Fruit fly (Drosophila melanogaster) whole organism, embryonic: Measurements from ENCODE around the gene slpr.

Experiments used
- B-H2 ChIP-seq: fragments of 200-800 bp; sonication (Bioruptor generic); optimal IDR thresholded peaks from 2 replicates; lab custom pipeline; 2018; ENCODE audit warnings: missing biosample characterization, mild to moderate bottlenecking, missing genetic modification characterization
- CG11456 ChIP-seq: fragments of 200-800 bp; sonication (Bioruptor generic); IDR thresholded peaks from 3 replicates; pipeline ENCODE4 v1.3.6; 2022; ENCODE audit warnings: missing biosample characterization, missing genetic modification characterization
- CG12942 ChIP-seq: fragments of 200-800 bp; sonication (Bioruptor generic); optimal IDR thresholded peaks from 3 replicates; lab custom pipeline; 2016; ENCODE audit warnings: missing biosample characterization, missing genetic modification characterization
- CG17612 ChIP-seq: fragments of 200-800 bp; sonication (Bioruptor generic); IDR thresholded peaks from 2 replicates; pipeline ENCODE4 v1.3.6; 2022; ENCODE audit warnings: missing biosample characterization, missing genetic modification characterization
- CG1832 ChIP-seq: fragments of 200-800 bp; sonication (Bioruptor generic); optimal IDR thresholded peaks from 2 replicates; lab custom pipeline; 2017; ENCODE audit warnings: missing biosample characterization, mild to moderate bottlenecking, missing genetic modification characterization, inconsistent platforms
- CG31388 ChIP-seq: fragments of 200-800 bp; sonication (Bioruptor generic); optimal IDR thresholded peaks from 2 replicates; lab custom pipeline; 2016; ENCODE audit warnings: missing biosample characterization, missing genetic modification characterization
- CG3838 ChIP-seq: fragments of 200-800 bp; sonication (Bioruptor generic); optimal IDR thresholded peaks from 3 replicates; lab custom pipeline; 2016; ENCODE audit warnings: missing biosample characterization, missing genetic modification characterization
- CG3995 ChIP-seq: fragments of 200-800 bp; sonication (Bioruptor generic); optimal IDR thresholded peaks from 3 replicates; lab custom pipeline; 2016; ENCODE audit warnings: missing biosample characterization, missing genetic modification characterization
- CG6854 ChIP-seq: fragments of 200-800 bp; sonication (Bioruptor generic); optimal IDR thresholded peaks from 3 replicates; lab custom pipeline; 2017; ENCODE audit warnings: missing biosample characterization, mild to moderate bottlenecking, missing genetic modification characterization
- CG7786 ChIP-seq: fragments of 200-800 bp; sonication (Bioruptor generic); optimal IDR thresholded peaks from 2 replicates; lab custom pipeline; 2016; ENCODE audit warnings: missing biosample characterization, missing genetic modification characterization
- CG8478 ChIP-seq: fragments of >200 bp; optimal IDR thresholded peaks from 2 replicates; lab custom pipeline; 2018
- CG9817 ChIP-seq: fragments of 200-800 bp; sonication (Bioruptor generic); optimal IDR thresholded peaks from 2 replicates; lab custom pipeline; 2018; ENCODE audit warnings: missing biosample characterization, mild to moderate bottlenecking, missing genetic modification characterization, moderate library complexity
- CG9876 ChIP-seq: fragments of 200-800 bp; sonication (Bioruptor generic); optimal IDR thresholded peaks from 2 replicates; lab custom pipeline; 2016; ENCODE audit warnings: missing biosample characterization, missing genetic modification characterization
- CkIIα-i1 ChIP-seq: fragments of 200-800 bp; sonication (Bioruptor generic); IDR thresholded peaks from 2 replicates; pipeline ENCODE4 v1.3.6; 2022; ENCODE audit warnings: missing biosample characterization, missing genetic modification characterization
- Dbx ChIP-seq: fragments of 200-800 bp; sonication (Bioruptor generic); IDR thresholded peaks from 3 replicates; pipeline ENCODE4 v1.3.6; 2022; ENCODE audit warnings: missing biosample characterization, missing genetic modification characterization
- Ets65A ChIP-seq: fragments of 200-800 bp; sonication (Bioruptor generic); peaks from one replicate; lab custom pipeline; 2016; ENCODE audit warnings: missing biosample characterization, missing genetic modification characterization
- Fer3 ChIP-seq: fragments of 200-800 bp; sonication (Bioruptor generic); optimal IDR thresholded peaks from 2 replicates; lab custom pipeline; 2018; ENCODE audit warnings: missing biosample characterization, mild to moderate bottlenecking, missing genetic modification characterization, moderate library complexity
- HLH54F ChIP-seq: fragments of 200-800 bp; sonication (Bioruptor generic); optimal IDR thresholded peaks from 3 replicates; lab custom pipeline; 2016; ENCODE audit warnings: missing biosample characterization, missing genetic modification characterization
- Jarid2 ChIP-seq: fragments of 200-800 bp; sonication (Bioruptor generic); optimal IDR thresholded peaks from 3 replicates; lab custom pipeline; 2017; ENCODE audit warnings: mild to moderate bottlenecking, missing biosample characterization, missing genetic modification reagents, missing genetic modification characterization
- Kr ChIP-seq: fragments of 200-800 bp; sonication (Bioruptor generic); optimal IDR thresholded peaks from 2 replicates; lab custom pipeline; 2017; ENCODE audit warnings: missing biosample characterization, mild to moderate bottlenecking, missing genetic modification characterization
- Lhr ChIP-seq: fragments of 200-800 bp; sonication (Bioruptor generic); optimal IDR thresholded peaks from 3 replicates; lab custom pipeline; 2017; ENCODE audit warnings: mild to moderate bottlenecking, missing biosample characterization, missing genetic modification reagents, missing genetic modification characterization
- Nf-YA ChIP-seq: fragments of 200-800 bp; sonication (Bioruptor generic); IDR thresholded peaks from 2 replicates; pipeline ENCODE4 v1.3.6; 2022; ENCODE audit warnings: missing biosample characterization, missing genetic modification characterization
- NfI ChIP-seq: fragments of 200-800 bp; sonication (Bioruptor generic); optimal IDR thresholded peaks from 3 replicates; lab custom pipeline; 2018; ENCODE audit warnings: missing biosample characterization, mild to moderate bottlenecking, missing genetic modification characterization, moderate library complexity
- Oaz ChIP-seq: fragments of 200-800 bp; sonication (Bioruptor generic); IDR thresholded peaks from 2 replicates; pipeline ENCODE4 v1.3.6; 2022; ENCODE audit warnings: missing biosample characterization, missing genetic modification characterization
- Spps ChIP-seq: fragments of 200-800 bp; sonication (Bioruptor generic); optimal IDR thresholded peaks from 2 replicates; lab custom pipeline; 2018; ENCODE audit warnings: missing biosample characterization, mild to moderate bottlenecking, missing genetic modification characterization
- ap ChIP-seq: fragments of 200-800 bp; sonication (Bioruptor generic); IDR thresholded peaks from 2 replicates; pipeline ENCODE4 v1.3.6; 2022; ENCODE audit warnings: missing biosample characterization, missing genetic modification characterization
- btn ChIP-seq: fragments of 200-800 bp; sonication (Bioruptor generic); optimal IDR thresholded peaks from 2 replicates; lab custom pipeline; 2016; ENCODE audit warnings: missing biosample characterization, missing genetic modification characterization
- dm ChIP-seq: fragments of 200-800 bp; sonication (Bioruptor generic); optimal IDR thresholded peaks from 3 replicates; lab custom pipeline; 2016; ENCODE audit warnings: missing biosample characterization, missing genetic modification characterization
- dmrt11E ChIP-seq: fragments of 200-800 bp; sonication (Bioruptor generic); optimal IDR thresholded peaks from 3 replicates; lab custom pipeline; 2018; ENCODE audit warnings: missing biosample characterization, mild to moderate bottlenecking, missing genetic modification characterization, moderate library complexity
- dmrt99B ChIP-seq: fragments of 200-800 bp; sonication (Bioruptor generic); optimal IDR thresholded peaks from 2 replicates; lab custom pipeline; 2018; ENCODE audit warnings: missing biosample characterization, mild to moderate bottlenecking, missing genetic modification characterization, moderate library complexity
- grn ChIP-seq: fragments of 200-800 bp; sonication (Bioruptor generic); optimal IDR thresholded peaks from 3 replicates; lab custom pipeline; 2017; ENCODE audit warnings: missing biosample characterization, missing genetic modification characterization
- gsb ChIP-seq: fragments of 200-800 bp; sonication (Bioruptor generic); IDR thresholded peaks from 2 replicates; pipeline ENCODE4 v1.3.6; 2022; ENCODE audit warnings: missing biosample characterization, missing genetic modification characterization
- hb ChIP-seq: fragments of 200-800 bp; sonication (Bioruptor generic); IDR thresholded peaks from 3 replicates; pipeline ENCODE4 v1.3.6; 2022; ENCODE audit warnings: missing biosample characterization, missing genetic modification characterization; ENCODE audit not compliant: partially characterized antibody
- hth ChIP-seq: fragments of >200 bp; optimal IDR thresholded peaks from 2 replicates; lab custom pipeline; 2017; ENCODE audit warnings: inconsistent platforms
- ind ChIP-seq: fragments of 200-800 bp; sonication (Bioruptor generic); optimal IDR thresholded peaks from 3 replicates; lab custom pipeline; 2016; ENCODE audit warnings: missing biosample characterization, missing genetic modification characterization
- kah ChIP-seq: fragments of 200-800 bp; sonication (Bioruptor generic); optimal IDR thresholded peaks from 2 replicates; lab custom pipeline; 2018; ENCODE audit warnings: missing biosample characterization, mild to moderate bottlenecking, missing genetic modification characterization
- lola ChIP-seq, 3 experiments: fragments of >200 bp in 2 of 3; fragments of 200-800 bp in 1 of 3; sonication (Bioruptor generic) in 1 of 3; optimal IDR thresholded peaks; 2 replicates each; lab custom pipeline; 2017 to 2019; ENCODE audit warnings: missing biosample characterization in 3 of 3, missing genetic modification characterization in 3 of 3, mild to moderate bottlenecking in 1 of 3, moderate library complexity in 1 of 3
- nerfin-2 ChIP-seq: fragments of 200-800 bp; sonication (Bioruptor generic); IDR thresholded peaks from 2 replicates; pipeline ENCODE4 v1.3.6; 2022; ENCODE audit warnings: missing biosample characterization, missing genetic modification characterization; ENCODE audit not compliant: partially characterized antibody
- otp ChIP-seq: fragments of 200-800 bp; sonication (Bioruptor generic); IDR thresholded peaks from 3 replicates; pipeline ENCODE4, ENCODE4 v1.3.6; 2022; ENCODE audit warnings: missing biosample characterization, missing genetic modification characterization
- p53 ChIP-seq: fragments of 200-800 bp; sonication (Bioruptor generic); optimal IDR thresholded peaks from 2 replicates; lab custom pipeline; 2016; ENCODE audit warnings: missing biosample characterization, missing genetic modification characterization
- pho ChIP-seq: fragments of 200-800 bp; sonication (Bioruptor generic); optimal IDR thresholded peaks from 2 replicates; lab custom pipeline; 2016; ENCODE audit warnings: missing biosample characterization, missing genetic modification characterization
- slou ChIP-seq: fragments of 200-800 bp; sonication (Bioruptor generic); optimal IDR thresholded peaks from 3 replicates; lab custom pipeline; 2016; ENCODE audit warnings: missing biosample characterization, missing genetic modification characterization
- slp2 ChIP-seq: fragments of 200-800 bp; sonication (Bioruptor generic); optimal IDR thresholded peaks from 2 replicates; lab custom pipeline; 2016; ENCODE audit warnings: missing biosample characterization, missing genetic modification characterization
- ssp ChIP-seq: fragments of 200-800 bp; sonication (Bioruptor generic); IDR thresholded peaks from 2 replicates; pipeline ENCODE4 v1.3.6; 2022; ENCODE audit warnings: missing biosample characterization, missing genetic modification characterization
- sug ChIP-seq: fragments of 200-800 bp; optimal IDR thresholded peaks from 2 replicates; lab custom pipeline; 2019; ENCODE audit warnings: missing biosample characterization, mild to moderate bottlenecking, missing genetic modification characterization, moderate library complexity
- tap ChIP-seq: fragments of 200-800 bp; optimal IDR thresholded peaks from 3 replicates; lab custom pipeline; 2019; ENCODE audit warnings: missing biosample characterization, mild to moderate bottlenecking, missing genetic modification characterization, moderate library complexity
- tgo ChIP-seq: fragments of 200-800 bp; sonication (Bioruptor generic); IDR thresholded peaks from 3 replicates; pipeline ENCODE4 v1.3.6; 2022; ENCODE audit warnings: missing biosample characterization, missing genetic modification characterization
- tio ChIP-seq: fragments of 200-800 bp; sonication (Bioruptor generic); optimal IDR thresholded peaks from 2 replicates; lab custom pipeline; 2017; ENCODE audit warnings: missing biosample characterization, missing genetic modification characterization, inconsistent platforms
- toy ChIP-seq: fragments of 200-800 bp; sonication (Bioruptor generic); IDR thresholded peaks from 2 replicates; pipeline ENCODE4 v1.3.6; 2022; ENCODE audit warnings: missing biosample characterization, missing genetic modification characterization
- unpg ChIP-seq: fragments of 200-800 bp; sonication (Bioruptor generic); optimal IDR thresholded peaks from 3 replicates; lab custom pipeline; 2018; ENCODE audit warnings: missing biosample characterization, mild to moderate bottlenecking, missing genetic modification characterization, moderate library complexity
- zfh2 ChIP-seq: fragments of 200-800 bp; sonication (Bioruptor generic); optimal IDR thresholded peaks from 2 replicates; lab custom pipeline; 2016; ENCODE audit warnings: missing biosample characterization, missing genetic modification characterization

slpr gene

DNA sequence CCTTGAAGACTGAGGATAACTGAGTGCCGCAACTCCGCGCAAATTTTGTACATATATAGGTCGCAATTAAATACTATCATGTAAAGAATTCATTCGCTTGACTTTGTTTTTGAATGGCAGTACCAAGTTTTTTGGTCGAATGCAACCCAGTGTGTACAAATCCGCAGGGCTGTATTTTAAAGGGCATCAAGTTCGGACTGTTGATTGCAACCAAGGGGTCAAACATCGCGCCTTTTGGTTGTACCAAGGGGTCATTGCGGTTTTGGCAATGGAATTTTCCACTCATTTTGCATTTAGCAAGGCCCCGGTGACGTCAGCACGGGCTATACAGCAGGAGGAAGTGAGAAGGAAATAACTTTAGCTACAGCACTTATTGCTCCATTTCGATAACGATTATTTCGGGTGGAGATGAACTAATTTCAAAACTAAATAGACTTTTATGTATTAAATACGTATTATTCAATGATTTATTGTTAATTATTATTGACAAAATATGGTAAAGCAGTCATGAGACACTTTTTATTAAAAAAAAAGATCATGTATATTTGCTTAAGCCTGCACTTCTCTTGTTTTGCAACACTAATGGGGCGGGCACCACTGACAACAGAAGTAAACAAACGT lies 45.2 kb downstream of the slpr start, which contains the start of gene CG10958 (continued):
- TF ChIP-seq Nf-YA (no peak), Fer3 (tag; lab: Kevin White, UChicago) (peak; percentile 49), Spps (no peak), ind (peak; percentile 62), ssp (GFP tag; lab: Robert Waterston, UW) (peak; percentile 38; the same call in 1 of the 2 replicates), CG17612 (GFP tag; lab: Robert Waterston, UW) (no peak), nerfin-2 (GFP tag; lab: Robert Waterston, UW) (no peak), dmrt11E (tag; lab: Kevin White, UChicago) (peak; percentile 33), CG31388 (GFP tag; lab: Kevin White, UChicago) (no peak), unpg (GFP tag; lab: Kevin White, UChicago) (peak; percentile 59), btn (GFP tag; lab: Kevin White, UChicago) (no peak), CG1832 (GFP tag; lab: Kevin White, UChicago) (peak; percentile 22), gsb (GFP tag; lab: Robert Waterston, UW) (no peak), zfh2 (GFP tag; lab: Kevin White, UChicago) (peak; percentile 26), CG9876 (GFP tag; lab: Kevin White, UChicago) (no peak), CG3995 (GFP tag; lab: Kevin White, UChicago) (no peak), tap (tag; lab: Kevin White, UChicago) (no peak), hth (no peak), slou (GFP tag; lab: Kevin White, UChicago) (no peak), CG9817 (tag; lab: Kevin White, UChicago) (peak; percentile 44), CG3838 (peak; percentile 53), tgo (GFP tag; lab: Robert Waterston, UW) (peak; percentile 64), HLH54F (GFP tag; lab: Kevin White, UChicago) (peak; percentile 34), dmrt99B (no peak), grn (GFP tag; lab: Kevin White, UChicago) (no peak), Lhr (GFP tag; lab: Kevin White, UChicago) (no peak), slp2 (GFP tag; lab: Kevin White, UChicago) (no peak), ap (peak; percentile 39; the same call in 1 of the 2 replicates), toy (GFP tag; lab: Robert Waterston, UW) (no peak), hb (GFP tag; lab: Robert Waterston, UW) (no peak), Ets65A (GFP tag; lab: Kevin White, UChicago) (peak; percentile 34), dm (peak; percentile 5), Dbx (peak; percentile 60; the same call in 1 of the 3 replicates), pho (GFP tag; lab: Kevin White, UChicago) (peak; percentile 49), Jarid2 (GFP tag; lab: Kevin White, UChicago) (no peak), kah (GFP tag; lab: Kevin White, UChicago) (no peak), CG8478 (lab: Kevin White, UChicago) (no peak), CG7786 (GFP tag; lab: Kevin White, UChicago) (no peak), NfI (peak; percentile 43), sug (tag; lab: Kevin White, UChicago) (peak; percentile 59), B-H2 (GFP tag; lab: Kevin White, UChicago) (no peak), Kr (GFP tag; lab: Kevin White, UChicago) (no peak), tio (GFP tag; lab: Kevin White, UChicago) (no peak), CG11456 (GFP tag; lab: Robert Waterston, UW) (peak; percentile 52; the same call in 1 of the 3 replicates), otp (no peak), lola (GFP tag; optimal IDR thresholded peaks at IDR 0.05; lab: Kevin White, UChicago) (peak in 1 of 3 experiments; percentile 42), p53 (GFP tag; lab: Kevin White, UChicago) (no peak), CG6854 (GFP tag; lab: Kevin White, UChicago) (no peak), CG12942 (GFP tag; lab: Kevin White, UChicago) (peak; percentile 56), CkIIα-i1 (GFP tag; lab: Robert Waterston, UW) (no peak), Oaz (GFP tag; lab: Robert Waterston, UW) (0 out of 2 replicates have a peak, but pooled peaks have one; percentile 33)
